Worm (Caenorhabditis elegans) whole organism, L3 larva: ENCODE results near the gene F16G10.9.

Source experiments
- ama-1 ChIP-seq: fragments of 150-350 bp; optimal IDR thresholded peaks from 2 replicates; lab custom pipeline; 2018
- ceh-82 ChIP-seq: fragments of 150-350 bp; optimal IDR thresholded peaks from 2 replicates; lab custom pipeline; 2014; ENCODE audit warnings: missing biosample characterization, missing genetic modification characterization
- fos-1 ChIP-seq: fragments of 150-350 bp; optimal IDR thresholded peaks from 2 replicates; lab custom pipeline; 2014; ENCODE audit warnings: missing biosample characterization, missing genetic modification characterization
- lin-15B ChIP-seq: fragments of 150-350 bp; optimal IDR thresholded peaks from 2 replicates; lab custom pipeline; 2014; ENCODE audit warnings: missing biosample characterization, missing genetic modification characterization
- nhr-12 ChIP-seq: fragments of 150-350 bp; optimal IDR thresholded peaks from 2 replicates; lab custom pipeline; 2014; ENCODE audit warnings: missing biosample characterization, missing genetic modification characterization
- ztf-11 ChIP-seq: fragments of 150-350 bp; optimal IDR thresholded peaks from 2 replicates; lab custom pipeline; 2014; ENCODE audit warnings: missing biosample characterization, missing genetic modification characterization

DNA sequence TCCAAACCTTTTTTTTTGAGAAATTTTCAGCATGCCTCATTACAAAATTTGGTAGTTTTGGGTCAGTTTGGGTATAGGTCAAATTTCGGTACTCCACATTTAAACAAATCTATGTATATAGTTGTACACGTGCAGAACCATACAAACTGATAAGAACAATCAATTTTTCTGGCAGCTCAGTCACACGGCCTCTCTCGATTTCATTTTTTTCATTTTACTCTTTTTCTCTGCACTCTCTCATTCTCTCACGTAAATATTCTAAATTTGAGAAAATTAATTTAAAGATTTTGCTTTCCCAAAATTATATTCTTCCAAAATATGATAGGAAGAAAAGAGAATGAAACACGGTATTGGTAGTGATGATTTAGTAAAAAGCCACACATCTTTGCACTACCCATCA is 35.8 kb upstream of the F16G10.9 start:
- TF ChIP-seq nhr-12 (tag; lab: Kevin White, UChicago) (no peak), fos-1 (tag; lab: Kevin White, UChicago) (no peak), ama-1 (lab: Kevin White, UChicago) (no peak), lin-15B (tag; lab: Kevin White, UChicago) (no peak), ztf-11 (no peak), ceh-82 (tag; lab: Kevin White, UChicago) (no peak)
